Fruit fly (Drosophila melanogaster) whole organism, embryonic: Measurements from ENCODE around the gene CCT7.

Source experiments
- Bteb2 ChIP-seq: fragments of 200-800 bp; sonication (Bioruptor generic); optimal IDR thresholded peaks from 2 replicates; lab custom pipeline; 2016; ENCODE audit warnings: missing biosample characterization, missing genetic modification characterization
- CG10979 ChIP-seq: fragments of 200-800 bp; sonication (Bioruptor generic); optimal IDR thresholded peaks from 2 replicates; lab custom pipeline; 2018; ENCODE audit warnings: missing biosample characterization, mild to moderate bottlenecking, missing genetic modification characterization, moderate library complexity
- CG11504 ChIP-seq: fragments of 200-800 bp; sonication (Bioruptor generic); optimal IDR thresholded peaks from 3 replicates; lab custom pipeline; 2019; ENCODE audit warnings: missing biosample characterization, mild to moderate bottlenecking, missing genetic modification characterization, moderate library complexity
- CG12155 ChIP-seq: fragments of 200-800 bp; sonication (Bioruptor generic); optimal IDR thresholded peaks from 3 replicates; lab custom pipeline; 2016; ENCODE audit warnings: missing biosample characterization, missing genetic modification characterization
- CG12391 ChIP-seq: fragments of 200-800 bp; sonication (Bioruptor generic); optimal IDR thresholded peaks from 3 replicates; lab custom pipeline; 2018; ENCODE audit warnings: missing biosample characterization, mild to moderate bottlenecking, missing genetic modification characterization, moderate library complexity
- CG13287 ChIP-seq: fragments of 200-800 bp; sonication (Bioruptor generic); IDR thresholded peaks from 2 replicates; pipeline ENCODE4 v1.3.6; 2022; ENCODE audit warnings: missing biosample characterization, missing genetic modification characterization; ENCODE audit not compliant: partially characterized antibody
- CG13624 ChIP-seq: fragments of 200-800 bp; sonication (Bioruptor generic); optimal IDR thresholded peaks from 2 replicates; lab custom pipeline; 2016; ENCODE audit warnings: missing biosample characterization, missing genetic modification characterization
- CG15073 ChIP-seq: fragments of 200-800 bp; sonication (Bioruptor generic); optimal IDR thresholded peaks from 2 replicates; lab custom pipeline; 2016; ENCODE audit warnings: missing biosample characterization, missing genetic modification characterization
- CG15601 ChIP-seq: fragments of 200-800 bp; sonication (Bioruptor generic); optimal IDR thresholded peaks from 3 replicates; lab custom pipeline; 2019; ENCODE audit warnings: missing biosample characterization, mild to moderate bottlenecking, missing genetic modification characterization, moderate library complexity
- CG16813 ChIP-seq: fragments of 200-800 bp; sonication (Bioruptor generic); IDR thresholded peaks from 3 replicates; pipeline ENCODE4 v1.3.6; 2022; ENCODE audit warnings: missing biosample characterization, missing genetic modification characterization; ENCODE audit not compliant: partially characterized antibody
- CG16863 ChIP-seq: fragments of 200-800 bp; sonication (Bioruptor generic); optimal IDR thresholded peaks from 3 replicates; lab custom pipeline; 2016; ENCODE audit warnings: missing biosample characterization, missing genetic modification characterization
- CG17186 ChIP-seq: fragments of 200-800 bp; sonication (Bioruptor generic); optimal IDR thresholded peaks from 3 replicates; lab custom pipeline; 2017; ENCODE audit warnings: missing biosample characterization, missing genetic modification reagents, missing genetic modification characterization
- CG2199 ChIP-seq: fragments of 200-800 bp; sonication (Bioruptor generic); IDR thresholded peaks from 3 replicates; pipeline ENCODE4 v1.3.6; 2022; ENCODE audit warnings: missing biosample characterization, missing genetic modification characterization
- CG30020 ChIP-seq: fragments of 200-800 bp; optimal IDR thresholded peaks from 2 replicates; lab custom pipeline; 2019; ENCODE audit warnings: missing biosample characterization, mild to moderate bottlenecking, missing genetic modification characterization, moderate library complexity
- CG33557 ChIP-seq: fragments of 200-800 bp; sonication (Bioruptor generic); optimal IDR thresholded peaks from 2 replicates; lab custom pipeline; 2019; ENCODE audit warnings: missing biosample characterization, mild to moderate bottlenecking, missing genetic modification characterization, moderate library complexity
- CG34376 ChIP-seq: fragments of 200-800 bp; sonication (Bioruptor generic); optimal IDR thresholded peaks from 2 replicates; lab custom pipeline; 2018; ENCODE audit warnings: missing biosample characterization, mild to moderate bottlenecking, missing genetic modification characterization
- CG34422 ChIP-seq: fragments of 200-800 bp; sonication (Bioruptor generic); IDR thresholded peaks from 3 replicates; pipeline ENCODE4 v1.3.6; 2022; ENCODE audit warnings: missing biosample characterization, missing genetic modification characterization
- CG3995 ChIP-seq: fragments of 200-800 bp; sonication (Bioruptor generic); optimal IDR thresholded peaks from 3 replicates; lab custom pipeline; 2016; ENCODE audit warnings: missing biosample characterization, missing genetic modification characterization
- CG42726 ChIP-seq: fragments of 200-800 bp; sonication (Bioruptor generic); IDR thresholded peaks from 2 replicates; pipeline ENCODE4 v1.3.6; 2022; ENCODE audit warnings: missing biosample characterization, missing genetic modification characterization; ENCODE audit not compliant: partially characterized antibody
- CG8089 ChIP-seq: fragments of 200-800 bp; sonication (Bioruptor generic); optimal IDR thresholded peaks from 3 replicates; lab custom pipeline; 2016; ENCODE audit warnings: missing biosample characterization, missing genetic modification characterization
- CG9609 ChIP-seq: fragments of 200-800 bp; sonication (Bioruptor generic); optimal IDR thresholded peaks from 3 replicates; lab custom pipeline; 2016; ENCODE audit warnings: missing biosample characterization, missing genetic modification characterization
- Dll ChIP-seq: fragments of 200-800 bp; sonication (Bioruptor generic); IDR thresholded peaks from 4 replicates; pipeline ENCODE4 v1.3.6; 2022; ENCODE audit warnings: missing biosample characterization, missing genetic modification characterization; ENCODE audit not compliant: partially characterized antibody
- Ets97D ChIP-seq: fragments of 200-800 bp; sonication (Bioruptor generic); optimal IDR thresholded peaks from 3 replicates; lab custom pipeline; 2016; ENCODE audit warnings: missing biosample characterization, missing genetic modification characterization
- HLH54F ChIP-seq: fragments of 200-800 bp; sonication (Bioruptor generic); optimal IDR thresholded peaks from 3 replicates; lab custom pipeline; 2016; ENCODE audit warnings: missing biosample characterization, missing genetic modification characterization
- Hand ChIP-seq: fragments of 200-800 bp; sonication (Bioruptor generic); optimal IDR thresholded peaks from 2 replicates; lab custom pipeline; 2017; ENCODE audit warnings: mild to moderate bottlenecking, missing biosample characterization, missing genetic modification reagents, missing genetic modification characterization
- HmgZ ChIP-seq: fragments of 200-800 bp; sonication (Bioruptor generic); optimal IDR thresholded peaks from 2 replicates; lab custom pipeline; 2018; ENCODE audit warnings: missing biosample characterization, mild to moderate bottlenecking, missing genetic modification characterization
- Lim3 ChIP-seq: fragments of 200-800 bp; sonication (Bioruptor generic); IDR thresholded peaks from 2 replicates; pipeline ENCODE4 v1.3.6; 2022; ENCODE audit warnings: missing biosample characterization, missing genetic modification characterization
- MESR4 ChIP-seq: fragments of 200-800 bp; sonication (Bioruptor generic); optimal IDR thresholded peaks from 2 replicates; lab custom pipeline; 2018; ENCODE audit warnings: missing biosample characterization, mild to moderate bottlenecking, missing genetic modification characterization, moderate library complexity
- Mad ChIP-seq: fragments of 200-800 bp; sonication (Bioruptor generic); optimal IDR thresholded peaks from 2 replicates; lab custom pipeline; 2016; ENCODE audit warnings: missing biosample characterization, missing genetic modification characterization
- Nf-YC ChIP-seq: fragments of 200-800 bp; optimal IDR thresholded peaks from 3 replicates; lab custom pipeline; 2019; ENCODE audit warnings: missing biosample characterization, mild to moderate bottlenecking, missing genetic modification characterization, moderate library complexity
- Pdp1 ChIP-seq, 2 experiments: fragments of 200-800 bp; sonication (Bioruptor generic); optimal IDR thresholded peaks; 3 replicates each; lab custom pipeline; 2016; ENCODE audit warnings: missing biosample characterization in 2 of 2, missing genetic modification characterization in 2 of 2, mild to moderate bottlenecking in 1 of 2, moderate library complexity in 1 of 2
- Rx ChIP-seq: fragments of 200-800 bp; sonication (Bioruptor generic); IDR thresholded peaks from 2 replicates; pipeline ENCODE4 v1.3.6; 2022; ENCODE audit warnings: missing biosample characterization, missing genetic modification characterization
- amos ChIP-seq: fragments of 200-800 bp; sonication (Bioruptor generic); IDR thresholded peaks from 2 replicates; pipeline ENCODE4 v1.3.6; 2022; ENCODE audit warnings: missing biosample characterization, missing genetic modification characterization; ENCODE audit not compliant: partially characterized antibody
- az2 ChIP-seq: fragments of 200-800 bp; sonication (Bioruptor generic); optimal IDR thresholded peaks from 3 replicates; lab custom pipeline; 2016; ENCODE audit warnings: missing biosample characterization, missing genetic modification characterization
- bcd ChIP-seq: fragments of 200-800 bp; sonication (Bioruptor generic); optimal IDR thresholded peaks from 2 replicates; lab custom pipeline; 2017; ENCODE audit warnings: missing biosample characterization, mild to moderate bottlenecking, missing genetic modification characterization
- danr ChIP-seq: fragments of 200-800 bp; sonication (Bioruptor generic); IDR thresholded peaks from 2 replicates; pipeline ENCODE4 v1.3.6; 2022; ENCODE audit warnings: missing biosample characterization, missing genetic modification characterization
- disco-r ChIP-seq: fragments of 200-800 bp; sonication (Bioruptor generic); optimal IDR thresholded peaks from 2 replicates; lab custom pipeline; 2016; ENCODE audit warnings: missing biosample characterization, missing genetic modification characterization
- ftz-f1 ChIP-seq: fragments of 200-800 bp; sonication (Bioruptor generic); optimal IDR thresholded peaks from 2 replicates; lab custom pipeline; 2016; ENCODE audit warnings: missing biosample characterization, missing genetic modification characterization
- gem ChIP-seq: fragments of 200-800 bp; sonication (Bioruptor generic); optimal IDR thresholded peaks from 2 replicates; lab custom pipeline; 2019; ENCODE audit warnings: missing biosample characterization, mild to moderate bottlenecking, missing genetic modification characterization, moderate library complexity
- gsb ChIP-seq: fragments of 200-800 bp; sonication (Bioruptor generic); IDR thresholded peaks from 2 replicates; pipeline ENCODE4 v1.3.6; 2022; ENCODE audit warnings: missing biosample characterization, missing genetic modification characterization
- hb ChIP-seq: fragments of 200-800 bp; sonication (Bioruptor generic); IDR thresholded peaks from 3 replicates; pipeline ENCODE4 v1.3.6; 2022; ENCODE audit warnings: missing biosample characterization, missing genetic modification characterization; ENCODE audit not compliant: partially characterized antibody
- insv ChIP-seq, 2 experiments: fragments of 200-800 bp; sonication (Bioruptor generic); optimal IDR thresholded peaks; 3 replicates each; lab custom pipeline; 2016 to 2018; ENCODE audit warnings: missing biosample characterization in 2 of 2, missing genetic modification characterization in 2 of 2
- pzg ChIP-seq: fragments of 200-800 bp; sonication (Bioruptor generic); optimal IDR thresholded peaks from 3 replicates; lab custom pipeline; 2018; ENCODE audit warnings: missing biosample characterization, mild to moderate bottlenecking, missing genetic modification characterization, moderate library complexity
- repo ChIP-seq: fragments of 200-800 bp; sonication (Bioruptor generic); optimal IDR thresholded peaks from 2 replicates; lab custom pipeline; 2016; ENCODE audit warnings: missing biosample characterization, missing genetic modification characterization
- sens ChIP-seq: fragments of 200-800 bp; sonication (Bioruptor generic); peaks from one replicate; lab custom pipeline; 2016; ENCODE audit warnings: missing biosample characterization, missing genetic modification characterization
- seq ChIP-seq: fragments of 200-800 bp; sonication (Bioruptor generic); IDR thresholded peaks from 2 replicates; pipeline ENCODE4 v1.3.6; 2022; ENCODE audit warnings: missing biosample characterization, missing genetic modification characterization
- shn ChIP-seq: fragments of 200-800 bp; sonication (Bioruptor generic); optimal IDR thresholded peaks from 3 replicates; lab custom pipeline; 2016; ENCODE audit warnings: missing biosample characterization, missing genetic modification characterization
- slbo ChIP-seq: fragments of 200-800 bp; sonication (Bioruptor generic); IDR thresholded peaks from 2 replicates; pipeline ENCODE4 v1.3.6; 2022; ENCODE audit warnings: missing biosample characterization, missing genetic modification characterization
- tin ChIP-seq: fragments of 200-800 bp; sonication (Bioruptor generic); optimal IDR thresholded peaks from 3 replicates; lab custom pipeline; 2016; ENCODE audit warnings: missing biosample characterization, missing genetic modification characterization

CCT7 gene

dm6 chr3R:8801126-8801762 is at the start of gene CCT7, which contains the start of the genes Pif1A and Pif1B (continued):
- TF ChIP-seq CG30020 (tag; lab: Kevin White, UChicago) = peak; percentile 46
- no peak for TF ChIP-seq gsb
- peak; percentile 77 for TF ChIP-seq pzg (GFP tag; lab: Kevin White, UChicago)
- TF ChIP-seq CG9609 (GFP tag; lab: Kevin White, UChicago) = peak; percentile 27
- peak; percentile 91 for TF ChIP-seq amos (GFP tag; lab: Robert Waterston, UW)
- TF ChIP-seq danr = no peak
- no peak for TF ChIP-seq Lim3 (GFP tag; lab: Robert Waterston, UW)
- peak; percentile 90 for TF ChIP-seq CG3995 (GFP tag; lab: Kevin White, UChicago)
- TF ChIP-seq Mad (GFP tag; lab: Kevin White, UChicago) = no peak
- peak; percentile 35 for TF ChIP-seq CG17186 (GFP tag; lab: Kevin White, UChicago)
- TF ChIP-seq CG15073 (GFP tag; lab: Kevin White, UChicago) = no peak
- TF ChIP-seq CG16863 (GFP tag; lab: Kevin White, UChicago) = peak; percentile 28
- peak; percentile 5 for TF ChIP-seq repo (GFP tag; lab: Kevin White, UChicago)
- peak; percentile 17 for TF ChIP-seq CG10979 (tag; lab: Kevin White, UChicago)
- peak; percentile 15 for TF ChIP-seq CG11504 (tag; lab: Kevin White, UChicago)
- TF ChIP-seq CG12155 (GFP tag; lab: Kevin White, UChicago) = peak; percentile 26
- TF ChIP-seq Rx (GFP tag; lab: Robert Waterston, UW) = no peak
- TF ChIP-seq CG8089 (GFP tag; lab: Kevin White, UChicago) = no peak
- peak; percentile 79; the same call in 2 of the 3 replicates for TF ChIP-seq CG34422 (GFP tag; lab: Robert Waterston, UW)
- TF ChIP-seq CG13287 (GFP tag; lab: Robert Waterston, UW) = peak; percentile 98
- TF ChIP-seq CG12391 (tag; lab: Kevin White, UChicago) = peak; percentile 40
- TF ChIP-seq MESR4 (GFP tag; lab: Kevin White, UChicago) = peak; percentile 66
- TF ChIP-seq Bteb2 (GFP tag; lab: Kevin White, UChicago) = peak; percentile 43
- TF ChIP-seq disco-r (GFP tag; lab: Kevin White, UChicago) = no peak
- TF ChIP-seq gem (tag; lab: Kevin White, UChicago) = peak; percentile 32
- no peak for TF ChIP-seq ftz-f1 (GFP tag; lab: Kevin White, UChicago)
- TF ChIP-seq HLH54F (GFP tag; lab: Kevin White, UChicago) = peak; percentile 25
- no peak for TF ChIP-seq Hand
- TF ChIP-seq seq (GFP tag; lab: Robert Waterston, UW) = no peak
- TF ChIP-seq Ets97D (GFP tag; lab: Kevin White, UChicago) = peak; percentile 82
- TF ChIP-seq slbo (GFP tag; lab: Robert Waterston, UW) = peak; percentile 14; the same call in 1 of the 2 replicates
- peak; percentile 99 for TF ChIP-seq Dll (GFP tag; lab: Robert Waterston, UW)
- TF ChIP-seq bcd (GFP tag; lab: Kevin White, UChicago) = no peak
- TF ChIP-seq CG16813 (GFP tag; lab: Robert Waterston, UW) = peak; percentile 93
- peak; percentile 50; the same call in 1 of the 2 replicates for TF ChIP-seq CG42726
- no peak for TF ChIP-seq CG2199 (GFP tag; lab: Robert Waterston, UW)
- TF ChIP-seq shn = peak; percentile 10
- peak in 1 of 2 experiments; percentile 4 for TF ChIP-seq insv (GFP tag; optimal IDR thresholded peaks at IDR 0.05; lab: Kevin White, UChicago)
- TF ChIP-seq CG33557 (GFP tag; lab: Kevin White, UChicago) = no peak
- TF ChIP-seq CG15601 (tag; lab: Kevin White, UChicago) = peak; percentile 24
- peak; percentile 25 for TF ChIP-seq HmgZ (tag; lab: Kevin White, UChicago)
- peak; percentile 52 for TF ChIP-seq CG13624 (GFP tag; lab: Kevin White, UChicago)
- peak; percentile 4 for TF ChIP-seq tin (GFP tag; lab: Kevin White, UChicago)
- peak in 1 of 2 experiments; percentile 29 for TF ChIP-seq Pdp1 (GFP tag; optimal IDR thresholded peaks at IDR 0.05; lab: Kevin White, UChicago)
- TF ChIP-seq CG34376 (GFP tag; lab: Kevin White, UChicago) = peak; percentile 29
- TF ChIP-seq Nf-YC (tag; lab: Kevin White, UChicago) = peak; percentile 5
- peak; percentile 86 for TF ChIP-seq hb (GFP tag; lab: Robert Waterston, UW)
- TF ChIP-seq sens = peak; percentile 66
- peak; percentile 3 for TF ChIP-seq az2 (GFP tag; lab: Kevin White, UChicago)
